Worm (Caenorhabditis elegans) whole organism, L4 larva: ENCODE data around the gene D1014.5.

ENCODE experiments used
- F26F4.8 ChIP-seq: fragments of 200-800 bp; sonication (Bioruptor generic); conservative IDR thresholded peaks from 2 replicates; pipeline ENCODE4 v1.3.6; 2022; ENCODE audit warnings: missing genetic modification characterization, missing compliant biosample characterization
- F37D6.2 ChIP-seq: sonication (generic microtip); optimal IDR thresholded peaks from 2 replicates; lab custom pipeline; 2016; ENCODE audit warnings: mild to moderate bottlenecking, missing genetic modification characterization, missing compliant biosample characterization
- F49E8.2 ChIP-seq: sonication (generic microtip); optimal IDR thresholded peaks from 2 replicates; lab custom pipeline; 2016; ENCODE audit warnings: missing compliant biosample characterization, mild to moderate bottlenecking, missing genetic modification characterization, borderline replicate concordance
- R02D3.7 ChIP-seq: fragments of 150-350 bp; sonication (generic microtip); optimal IDR thresholded peaks from 3 replicates; lab custom pipeline; 2014; ENCODE audit warnings: missing biosample characterization, missing genetic modification characterization
- Y48G9A.11 ChIP-seq: fragments of 200-800 bp; sonication (Bioruptor generic); IDR thresholded peaks from 2 replicates; pipeline ENCODE4 v1.3.6; 2022; ENCODE audit warnings: missing genetic modification reagents, missing genetic modification characterization, missing compliant biosample characterization
- aly-2 ChIP-seq: sonication (generic microtip); optimal IDR thresholded peaks from 2 replicates; lab custom pipeline; 2018; ENCODE audit warnings: missing biosample characterization, missing genetic modification characterization
- arid-1 ChIP-seq: fragments of 200-800 bp; sonication (Bioruptor generic); conservative IDR thresholded peaks from 2 replicates; pipeline ENCODE4 v1.3.6; 2022; ENCODE audit warnings: missing genetic modification reagents, missing genetic modification characterization, missing compliant biosample characterization
- ceh-20 ChIP-seq: fragments of 200-800 bp; sonication (Bioruptor generic); IDR thresholded peaks from 2 replicates; pipeline ENCODE4 v1.3.6; 2022; ENCODE audit warnings: missing genetic modification reagents, missing genetic modification characterization, missing compliant biosample characterization
- ceh-32 ChIP-seq: sonication (generic microtip); optimal IDR thresholded peaks from 2 replicates; lab custom pipeline; 2016; ENCODE audit warnings: mild to moderate bottlenecking, missing genetic modification characterization, missing compliant biosample characterization; ENCODE audit not compliant: poor library complexity
- ceh-44 ChIP-seq: fragments of 200-800 bp; sonication (Bioruptor generic); IDR thresholded peaks from 2 replicates; pipeline ENCODE4 v1.3.6; 2022; ENCODE audit warnings: missing genetic modification reagents, missing genetic modification characterization, missing compliant biosample characterization
- ceh-82 ChIP-seq: sonication (generic microtip); optimal IDR thresholded peaks from 2 replicates; lab custom pipeline; 2017; ENCODE audit warnings: missing biosample characterization, missing genetic modification characterization
- cey-2 ChIP-seq: sonication (generic microtip); optimal IDR thresholded peaks from 3 replicates; lab custom pipeline; 2017; ENCODE audit warnings: missing genetic modification characterization, mild to moderate bottlenecking, missing compliant biosample characterization, antibody characterized with exemption, borderline replicate concordance; ENCODE audit not compliant: insufficient read depth
- ctbp-1 ChIP-seq: fragments of 200-800 bp; sonication (Bioruptor generic); IDR thresholded peaks from 2 replicates; pipeline ENCODE4 v1.3.6; 2022; ENCODE audit warnings: missing genetic modification reagents, missing genetic modification characterization, missing compliant biosample characterization
- daf-12 ChIP-seq: fragments of 150-350 bp; optimal IDR thresholded peaks from 2 replicates; lab custom pipeline; 2014; ENCODE audit warnings: missing biosample characterization, missing genetic modification reagents, missing genetic modification characterization
- daf-8 ChIP-seq: fragments of 200-800 bp; sonication (Bioruptor generic); IDR thresholded peaks from 2 replicates; pipeline ENCODE4 v1.3.6; 2022; ENCODE audit warnings: missing genetic modification characterization, missing compliant biosample characterization
- dve-1 ChIP-seq: sonication (generic microtip); optimal IDR thresholded peaks from 2 replicates; lab custom pipeline; 2017; ENCODE audit warnings: antibody characterized with exemption, mild to moderate bottlenecking, missing genetic modification characterization, missing compliant biosample characterization; ENCODE audit not compliant: insufficient read depth
- gei-8 ChIP-seq: fragments of 200-800 bp; sonication (Bioruptor generic); optimal IDR thresholded peaks from 2 replicates; lab custom pipeline; 2018; ENCODE audit warnings: mild to moderate bottlenecking, missing genetic modification characterization, missing compliant biosample characterization
- hif-1 ChIP-seq, 2 experiments: sonication (generic microtip); optimal IDR thresholded peaks; 2 replicates each; lab custom pipeline; 2016 to 2017; ENCODE audit warnings: missing compliant biosample characterization in 2 of 2, missing genetic modification characterization in 2 of 2, missing genetic modification reagents in 2 of 2, missing genotype in 2 of 2, mild to moderate bottlenecking in 1 of 2
- hlh-11 ChIP-seq: fragments of 200-800 bp; sonication (Bioruptor generic); optimal IDR thresholded peaks from 2 replicates; lab custom pipeline; 2018; ENCODE audit warnings: mild to moderate bottlenecking, missing genetic modification characterization, missing compliant biosample characterization
- hlh-30 ChIP-seq: sonication (generic microtip); optimal IDR thresholded peaks from 2 replicates; lab custom pipeline; 2017; ENCODE audit warnings: antibody characterized with exemption, mild to moderate bottlenecking, missing genetic modification characterization, missing compliant biosample characterization; ENCODE audit not compliant: insufficient read depth
- jun-1 ChIP-seq: fragments of 150-350 bp; optimal IDR thresholded peaks from 2 replicates; lab custom pipeline; 2014; ENCODE audit warnings: missing biosample characterization, missing genetic modification reagents, missing genetic modification characterization
- lim-7 ChIP-seq: fragments of 200-800 bp; sonication (Bioruptor generic); IDR thresholded peaks from 2 replicates; pipeline ENCODE4 v1.3.6; 2022; ENCODE audit warnings: missing genetic modification characterization, missing compliant biosample characterization
- madf-9 ChIP-seq: fragments of 200-800 bp; sonication (Bioruptor generic); conservative IDR thresholded peaks from 2 replicates; pipeline ENCODE4 v1.3.6; 2022; ENCODE audit warnings: missing genetic modification reagents, missing genetic modification characterization, missing compliant biosample characterization
- mdt-29 ChIP-seq: fragments of 200-800 bp; sonication (Bioruptor generic); IDR thresholded peaks from 2 replicates; pipeline ENCODE4 v1.3.6; 2022; ENCODE audit warnings: missing genetic modification reagents, missing genetic modification characterization, missing compliant biosample characterization
- mep-1 ChIP-seq: fragments of 150-350 bp; sonication (generic microtip); optimal IDR thresholded peaks from 3 replicates; lab custom pipeline; 2014; ENCODE audit warnings: missing biosample characterization, missing genetic modification characterization
- mxl-3 ChIP-seq: fragments of 200-800 bp; sonication (Bioruptor generic); optimal IDR thresholded peaks from 2 replicates; lab custom pipeline; 2018; ENCODE audit warnings: mild to moderate bottlenecking, missing genetic modification characterization, missing compliant biosample characterization
- nhr-10 ChIP-seq: fragments of 150-350 bp; optimal IDR thresholded peaks from 2 replicates; lab custom pipeline; 2014; ENCODE audit warnings: missing biosample characterization, missing genetic modification characterization
- nhr-237 ChIP-seq: sonication (generic microtip); optimal IDR thresholded peaks from 2 replicates; lab custom pipeline; 2017; ENCODE audit warnings: missing biosample characterization, missing genetic modification characterization
- nhr-48 ChIP-seq: sonication (generic microtip); optimal IDR thresholded peaks from 2 replicates; lab custom pipeline; 2016; ENCODE audit warnings: mild to moderate bottlenecking, missing genetic modification characterization, missing compliant biosample characterization
- nhr-76 ChIP-seq: fragments of 150-350 bp; optimal IDR thresholded peaks from 2 replicates; lab custom pipeline; 2014; ENCODE audit warnings: missing biosample characterization, missing genetic modification characterization
- pqm-1 ChIP-seq: sonication (generic microtip); optimal IDR thresholded peaks from 2 replicates; lab custom pipeline; 2017; ENCODE audit warnings: missing biosample characterization, missing genetic modification characterization
- skn-1 ChIP-seq: fragments of 150-350 bp; optimal IDR thresholded peaks from 2 replicates; lab custom pipeline; 2014; ENCODE audit warnings: missing biosample characterization, missing genetic modification characterization
- snpc-4 ChIP-seq: fragments of 150-350 bp; optimal IDR thresholded peaks from 2 replicates; lab custom pipeline; 2014; ENCODE audit warnings: missing biosample characterization, missing genetic modification characterization
- unc-62 ChIP-seq, 3 experiments: fragments of 150-350 bp in 1 of 3; sonication (generic microtip); optimal IDR thresholded peaks in 2 of 3; peaks in 1 of 3; 1 replicate in 1 of 3; 2 replicates in 2 of 3; lab custom pipeline; 2014 to 2017; ENCODE audit warnings: missing biosample characterization in 3 of 3, missing genetic modification characterization in 3 of 3, missing genetic modification reagents in 3 of 3, missing genotype in 1 of 3
- ztf-7 ChIP-seq: fragments of 150-350 bp; optimal IDR thresholded peaks from 2 replicates; lab custom pipeline; 2014; ENCODE audit warnings: missing biosample characterization, missing genetic modification characterization

D1014.5 gene

ce11 chrV:8114542-8114941, 8.9 kb upstream of the D1014.5 start:
- no peak for TF ChIP-seq R02D3.7 (tag; lab: Kevin White, UChicago)
- no peak for TF ChIP-seq arid-1 (GFP tag; lab: Robert Waterston, UW)
- TF ChIP-seq cey-2 (tag; lab: Kevin White, UChicago), result no peak
- TF ChIP-seq unc-62 (GFP tag; optimal IDR thresholded peaks at IDR 0.05 in 1 of 2; lab: Kevin White, UChicago), result peak in 1 of 2 experiments; percentile 93
- TF ChIP-seq unc-62 (tag; optimal IDR thresholded peaks at IDR 0.05; lab: Kevin White, UChicago), result no peak
- no peak for TF ChIP-seq mdt-29 (GFP tag; lab: Robert Waterston, UW)

- TF ChIP-seq nhr-10 (tag; lab: Kevin White, UChicago), result no peak
- no peak for TF ChIP-seq F37D6.2 (tag; lab: Kevin White, UChicago)
- no peak for TF ChIP-seq mxl-3 (GFP tag; lab: Kevin White, UChicago)
- TF ChIP-seq ceh-44 (GFP tag; lab: Robert Waterston, UW), result no peak
- TF ChIP-seq ceh-32, result no peak
- TF ChIP-seq, all 104 proteins: peak for 0
Measured at ce11 chrV:8117964-8118363, 5.5 kb upstream of the D1014.5 start, which contains the start of gene D1014.7. D1014.7 (plus strand) TSS chrV:8118264.

ce11 chrV:8120868-8121267, 2.6 kb upstream of the D1014.5 start, which contains the start of gene D1014.6:
D1014.6 (plus strand) TSS chrV:8121168.
- TF ChIP-seq hlh-30 (no peak), snpc-4 (tag; lab: Kevin White, UChicago) (no peak), mep-1 (tag; lab: Kevin White, UChicago) (no peak)

ce11 chrV:8129252-8129651, 5.8 kb downstream of the D1014.5 start, which contains the start of gene spr-1:
spr-1 (minus strand) TSS chrV:8129352.
- TF ChIP-seq daf-12 (tag; lab: Kevin White, UChicago), result no peak
- no peak for TF ChIP-seq unc-62 (GFP tag; optimal IDR thresholded peaks at IDR 0.05 in 1 of 2; lab: Kevin White, UChicago)
- no peak for TF ChIP-seq unc-62 (tag; optimal IDR thresholded peaks at IDR 0.05; lab: Kevin White, UChicago)
- no peak for TF ChIP-seq F26F4.8 (GFP tag; lab: Robert Waterston, UW)
- TF ChIP-seq madf-9 (GFP tag; lab: Robert Waterston, UW), result no peak
- TF ChIP-seq ceh-32, result no peak
- no peak for TF ChIP-seq nhr-237 (tag; lab: Kevin White, UChicago)
- no peak for TF ChIP-seq hlh-11 (tag; lab: Kevin White, UChicago)
- no peak for TF ChIP-seq jun-1
- no peak for TF ChIP-seq ztf-7
- TF ChIP-seq nhr-10 (tag; lab: Kevin White, UChicago), result no peak
- no peak for TF ChIP-seq hif-1 (tag; optimal IDR thresholded peaks at IDR 0.05; lab: Kevin White, UChicago)
- no peak for TF ChIP-seq nhr-48 (tag; lab: Kevin White, UChicago)
- TF ChIP-seq dve-1 (tag; lab: Kevin White, UChicago), result no peak
- no peak for TF ChIP-seq daf-8 (GFP tag; lab: Robert Waterston, UW)
- no peak for TF ChIP-seq lim-7
- TF ChIP-seq mep-1 (tag; lab: Kevin White, UChicago), result no peak
- TF ChIP-seq F49E8.2 (tag; lab: Kevin White, UChicago), result no peak
- no peak for TF ChIP-seq Y48G9A.11 (GFP tag; lab: Robert Waterston, UW)

- TF ChIP-seq ctbp-1 (no peak), nhr-76 (no peak), pqm-1 (tag; lab: Kevin White, UChicago) (no peak), hif-1 (tag; optimal IDR thresholded peaks at IDR 0.05; lab: Kevin White, UChicago) (no peak), ceh-82 (no peak), gei-8 (GFP tag; lab: Kevin White, UChicago) (no peak), mdt-29 (GFP tag; lab: Robert Waterston, UW) (no peak), ceh-20 (no peak), aly-2 (tag; lab: Kevin White, UChicago) (no peak), hlh-30 (no peak), skn-1 (no peak), madf-9 (GFP tag; lab: Robert Waterston, UW) (no peak)
- TF ChIP-seq, all 104 proteins: peak for 0
Measured at ce11 chrV:8129719-8130118, 6.2 kb downstream of the D1014.5 start.
